Worm (Caenorhabditis elegans): Measurements from ENCODE around the gene kbp-3.

Gene kbp-3

DNA sequence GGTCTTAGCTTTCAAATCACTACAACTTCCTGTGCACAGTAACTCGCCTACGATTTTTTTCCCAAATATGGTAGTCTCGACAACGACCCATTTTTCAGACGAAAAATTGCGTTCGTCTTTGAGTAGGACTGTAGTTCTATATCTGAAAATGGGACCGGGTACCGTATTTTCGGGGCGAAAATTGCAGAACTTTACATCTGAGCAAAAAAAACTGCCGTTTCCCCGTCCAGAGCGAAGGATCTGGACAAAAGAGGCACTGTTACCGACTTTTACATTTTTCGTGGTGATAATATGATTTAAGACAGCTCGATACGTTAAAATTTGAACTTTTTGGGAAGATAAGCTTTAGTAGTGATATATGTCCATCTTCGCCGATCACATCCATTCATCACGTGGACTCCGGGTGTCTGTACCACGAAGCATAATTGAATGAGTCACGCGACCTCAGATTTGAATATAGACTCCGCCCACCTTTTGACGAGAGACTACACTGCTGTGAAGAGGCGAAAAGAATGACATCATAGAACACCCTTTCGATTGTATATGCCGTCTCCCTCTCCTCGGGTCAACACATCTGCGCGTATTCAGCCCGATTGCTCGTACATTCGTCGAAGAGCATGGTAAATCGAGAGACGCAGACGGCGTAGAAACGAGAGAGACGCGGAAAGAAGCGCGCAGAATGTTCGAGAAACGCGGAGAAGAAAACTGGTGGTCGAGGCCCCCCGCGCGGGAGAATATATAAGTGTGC lies 15.0 kb upstream of the kbp-3 start (continued):
- TF ChIP-seq lin-35 (GFP tag; optimal IDR thresholded peaks at IDR 0.05) (peak; percentile 41 to 63), tlp-1 (tag; optimal IDR thresholded peaks at IDR 0.05) (no peak), unc-130 (tag; optimal IDR thresholded peaks at IDR 0.05) (no peak), nhr-11 (tag; optimal IDR thresholded peaks at IDR 0.05) (no peak), hlh-17 (GFP tag; optimal IDR thresholded peaks at IDR 0.05; ENCODE audit: borderline replicate concordance) (no peak), ets-5 (GFP tag; IDR thresholded peaks at IDR 0.05) (no peak), alr-1 (tag; optimal IDR thresholded peaks at IDR 0.05; ENCODE audit: borderline replicate concordance) (no peak), ceh-82 (tag; optimal IDR thresholded peaks at IDR 0.05) (peak; percentile 1 to 31 (median 14)), mep-1 (tag; optimal IDR thresholded peaks at IDR 0.05) (peak; percentile 58), dpl-1 (GFP tag; optimal IDR thresholded peaks at IDR 0.05) (peak; percentile 36 to 61 (median 60)), pax-3 (tag; optimal IDR thresholded peaks at IDR 0.05) (peak; percentile 19), nhr-76 (tag; optimal IDR thresholded peaks at IDR 0.05) (no peak), lin-14 (GFP tag; optimal IDR thresholded peaks at IDR 0.05) (peak; percentile 88), Y116A8C.19 (tag; optimal IDR thresholded peaks at IDR 0.05; ENCODE audit: borderline replicate concordance) (no peak), zag-1 (tag; optimal IDR thresholded peaks at IDR 0.05) (no peak), lin-15B (tag; optimal IDR thresholded peaks at IDR 0.05) (no peak), pag-3 (tag; optimal IDR thresholded peaks at IDR 0.05; ENCODE audit: borderline replicate concordance, insufficient read depth) (no peak), nhr-20 (tag; optimal IDR thresholded peaks at IDR 0.05) (peak; percentile 82), ceh-8 (GFP tag; optimal IDR thresholded peaks at IDR 0.05) (peak; percentile 68), fos-1 (tag; optimal IDR thresholded peaks at IDR 0.05) (no peak), aha-1 (tag; optimal IDR thresholded peaks at IDR 0.05) (peak; percentile 63), unc-98 (GFP tag; IDR thresholded peaks at IDR 0.05) (no peak), fkh-10 (GFP tag; optimal IDR thresholded peaks at IDR 0.05) (no peak), nhr-71 (tag; optimal IDR thresholded peaks at IDR 0.05) (peak; percentile 90), snpc-4 (tag; optimal IDR thresholded peaks at IDR 0.05) (peak; percentile 21), unc-30 (tag; optimal IDR thresholded peaks at IDR 0.05) (no peak), nhr-12 (tag; optimal IDR thresholded peaks at IDR 0.05) (no peak), C16A3.4 (tag; optimal IDR thresholded peaks at IDR 0.05) (peak; percentile 37), egl-13 (tag; optimal IDR thresholded peaks at IDR 0.05) (peak; percentile 55), dsc-1 (tag; optimal IDR thresholded peaks at IDR 0.05) (peak; percentile 75), snu-23 (GFP tag; optimal IDR thresholded peaks at IDR 0.05) (peak; percentile 80), egl-27 (tag; optimal IDR thresholded peaks at IDR 0.05) (no peak), ceh-88 (GFP tag; IDR thresholded peaks at IDR 0.05) (no peak), irx-1 (tag; optimal IDR thresholded peaks at IDR 0.05) (peak; percentile 41), isw-1 (GFP tag; IDR thresholded peaks at IDR 0.05) (peak; percentile 20; the same call in 1 of the 2 replicates), tbx-2 (tag; optimal IDR thresholded peaks at IDR 0.05) (peak; percentile 75), hlh-4 (tag; optimal IDR thresholded peaks at IDR 0.05) (no peak), lin-39 (tag; optimal IDR thresholded peaks at IDR 0.05) (peak; percentile 47), mef-2 (tag; optimal IDR thresholded peaks at IDR 0.05) (no peak), C34B4.2 (tag; optimal IDR thresholded peaks at IDR 0.05) (no peak), nhr-77 (tag; optimal IDR thresholded peaks at IDR 0.05) (peak; percentile 32), grh-1 (GFP tag; IDR thresholded peaks at IDR 0.05) (peak; percentile 70), nhr-85 (tag) (peak; percentile 92), skn-1 (tag; optimal IDR thresholded peaks at IDR 0.05) (peak; percentile 25), blmp-1 (tag; optimal IDR thresholded peaks at IDR 0.05) (peak; percentile 92), ceh-63 (GFP tag; optimal IDR thresholded peaks at IDR 0.05) (no peak), F16B12.6 (tag; optimal IDR thresholded peaks at IDR 0.05) (no peak), fkh-4 (tag; optimal IDR thresholded peaks at IDR 0.05; ENCODE audit: borderline replicate concordance) (no peak), xbp-1 (tag; optimal IDR thresholded peaks at IDR 0.05) (peak; percentile 68), nhr-19 (GFP tag; conservative IDR thresholded peaks at IDR 0.05) (peak; percentile 77), sup-37 (GFP tag; optimal IDR thresholded peaks at IDR 0.05) (no peak)
